Fruit fly (Drosophila melanogaster): Measurements from ENCODE around the gene CG31909.
A peak's percentile ranks its signal among the peaks of the same experiment; 100 is the strongest.

CG31909 gene

dm6 chr2L:7241499-7241898, 15.8 kb upstream of the CG31909 start:
- TF ChIP-seq Hr38 (GFP tag; optimal IDR thresholded peaks at IDR 0.05), result no peak
- TF ChIP-seq CG7368 (GFP tag; optimal IDR thresholded peaks at IDR 0.05), result no peak
- TF ChIP-seq CG6792 (GFP tag; optimal IDR thresholded peaks at IDR 0.05), result no peak
- no peak for TF ChIP-seq CG10669 (GFP tag; optimal IDR thresholded peaks at IDR 0.05)
- no peak for TF ChIP-seq cyc (GFP tag; optimal IDR thresholded peaks at IDR 0.05)
- no peak for TF ChIP-seq vri (GFP tag; optimal IDR thresholded peaks at IDR 0.05)
- no peak for TF ChIP-seq Smox (GFP tag; optimal IDR thresholded peaks at IDR 0.05)
- no peak for TF ChIP-seq CG11762 (GFP tag; optimal IDR thresholded peaks at IDR 0.05; ENCODE audit: insufficient read depth)
- no peak for TF ChIP-seq CG11294 (GFP tag; IDR thresholded peaks at IDR 0.05)
- TF ChIP-seq fd59A (GFP tag; optimal IDR thresholded peaks at IDR 0.05), result no peak
- TF ChIP-seq CG8319 (GFP tag; optimal IDR thresholded peaks at IDR 0.05), result no peak
- TF ChIP-seq svp (GFP tag), result no peak
- TF ChIP-seq CG6276 (GFP tag; optimal IDR thresholded peaks at IDR 0.05), result no peak
- no peak for TF ChIP-seq dsx (GFP tag; optimal IDR thresholded peaks at IDR 0.05; ENCODE audit: poor library complexity, severe bottlenecking)
- TF ChIP-seq achi (GFP tag; optimal IDR thresholded peaks at IDR 0.05), result no peak
- TF ChIP-seq CG15336 (GFP tag; IDR thresholded peaks at IDR 0.05), result no peak

- peak; percentile 68 for TF ChIP-seq vri (GFP tag; optimal IDR thresholded peaks at IDR 0.05)
- TF ChIP-seq CG9139 (GFP tag; optimal IDR thresholded peaks at IDR 0.05), result no peak
- TF ChIP-seq fd59A (GFP tag; optimal IDR thresholded peaks at IDR 0.05), result no peak
- no peak for TF ChIP-seq ss (GFP tag; optimal IDR thresholded peaks at IDR 0.05)
- no peak for TF ChIP-seq net (GFP tag; optimal IDR thresholded peaks at IDR 0.05)
Observed at dm6 chr2L:7242240-7242793, 15.0 kb upstream of the CG31909 start.

- TF ChIP-seq CG8319 (GFP tag; optimal IDR thresholded peaks at IDR 0.05) (no peak), Eip93F (GFP tag; optimal IDR thresholded peaks at IDR 0.05) (no peak), svp (GFP tag) (no peak), Sox14 (GFP tag; optimal IDR thresholded peaks at IDR 0.05) (no peak), OdsH (GFP tag; optimal IDR thresholded peaks at IDR 0.05) (no peak), fkh (GFP tag; optimal IDR thresholded peaks at IDR 0.05) (peak; percentile 80)
Observed at dm6 chr2L:7248114-7248513, 9.2 kb upstream of the CG31909 start.

- no peak for TF ChIP-seq CG6163 (GFP tag; IDR thresholded peaks at IDR 0.05)
- no peak for TF ChIP-seq CG11762 (GFP tag; optimal IDR thresholded peaks at IDR 0.05; ENCODE audit: insufficient read depth)
- no peak for TF ChIP-seq svp (GFP tag)
- TF ChIP-seq Sox102F (GFP tag; optimal IDR thresholded peaks at IDR 0.05), result no peak
- TF ChIP-seq Ets96B (tag; optimal IDR thresholded peaks at IDR 0.05), result no peak
- no peak for TF ChIP-seq fkh (GFP tag; optimal IDR thresholded peaks at IDR 0.05)
- no peak for TF ChIP-seq topi (GFP tag; optimal IDR thresholded peaks at IDR 0.05)
- no peak for TF ChIP-seq CG34406 (GFP tag; optimal IDR thresholded peaks at IDR 0.05)
- no peak for TF ChIP-seq vri (GFP tag; optimal IDR thresholded peaks at IDR 0.05)
- no peak for TF ChIP-seq dac (GFP tag; optimal IDR thresholded peaks at IDR 0.05)
- no peak for TF ChIP-seq CG6276 (GFP tag; optimal IDR thresholded peaks at IDR 0.05)
- TF ChIP-seq CG8119 (GFP tag; IDR thresholded peaks at IDR 0.05), result peak; percentile 24; the same call in 1 of the 3 replicates
- no peak for TF ChIP-seq CG31627 (GFP tag; optimal IDR thresholded peaks at IDR 0.05)
- TF ChIP-seq acj6 (GFP tag; optimal IDR thresholded peaks at IDR 0.05), result no peak
- peak; percentile 36 for TF ChIP-seq Blimp-1 (GFP tag; optimal IDR thresholded peaks at IDR 0.05)
- TF ChIP-seq spab (GFP tag; optimal IDR thresholded peaks at IDR 0.05), result no peak
- no peak for TF ChIP-seq Sox15 (GFP tag; optimal IDR thresholded peaks at IDR 0.05)
Observed at dm6 chr2L:7249293-7249819, 8.0 kb upstream of the CG31909 start, which contains the start of gene Ndae1. Ndae1 (minus strand) TSS chr2L:7249343.
